Fruit fly (Drosophila melanogaster) whole organism, prepupa: ENCODE data around the gene CG1983.

Experiments used
- CG10631 ChIP-seq: fragments of 200-800 bp; sonication (Bioruptor generic); optimal IDR thresholded peaks from 2 replicates; lab custom pipeline; 2016; ENCODE audit warnings: missing biosample characterization, missing genetic modification characterization
- CG11762 ChIP-seq: fragments of 200-800 bp; sonication (Bioruptor generic); optimal IDR thresholded peaks from 3 replicates; lab custom pipeline; 2016; ENCODE audit warnings: missing biosample characterization, missing genetic modification characterization; ENCODE audit not compliant: insufficient read depth
- CG11902 ChIP-seq: fragments of 200-800 bp; sonication (Bioruptor generic); optimal IDR thresholded peaks from 3 replicates; lab custom pipeline; 2016; ENCODE audit warnings: missing biosample characterization, missing genetic modification characterization
- CG15336 ChIP-seq: fragments of 200-800 bp; sonication (Bioruptor generic); IDR thresholded peaks from 2 replicates; pipeline ENCODE4 v1.3.6; 2022; ENCODE audit warnings: missing biosample characterization, missing genetic modification characterization
- CG16779 ChIP-seq: fragments of 200-800 bp; sonication (Bioruptor generic); optimal IDR thresholded peaks from 3 replicates; lab custom pipeline; 2017; ENCODE audit warnings: missing biosample characterization, mild to moderate bottlenecking, missing genetic modification characterization
- CG3032 ChIP-seq: fragments of 200-800 bp; optimal IDR thresholded peaks from 2 replicates; lab custom pipeline; 2019; ENCODE audit warnings: missing biosample characterization, mild to moderate bottlenecking, missing genetic modification characterization, moderate library complexity
- CG31627 ChIP-seq: fragments of 200-800 bp; sonication (Bioruptor generic); optimal IDR thresholded peaks from 3 replicates; lab custom pipeline; 2016; ENCODE audit warnings: missing biosample characterization, missing genetic modification characterization
- CG32006 ChIP-seq: fragments of 200-800 bp; sonication (Bioruptor generic); optimal IDR thresholded peaks from 3 replicates; lab custom pipeline; 2017; ENCODE audit warnings: missing biosample characterization, mild to moderate bottlenecking, missing genetic modification characterization
- CG3919 ChIP-seq: fragments of 200-800 bp; sonication (Bioruptor generic); optimal IDR thresholded peaks from 3 replicates; lab custom pipeline; 2016; ENCODE audit warnings: missing biosample characterization, missing genetic modification characterization
- CG6792 ChIP-seq: fragments of 200-800 bp; sonication (Bioruptor generic); optimal IDR thresholded peaks from 3 replicates; lab custom pipeline; 2016; ENCODE audit warnings: missing biosample characterization, missing genetic modification characterization
- CG6808 ChIP-seq: fragments of 200-800 bp; sonication (Bioruptor generic); optimal IDR thresholded peaks from 3 replicates; lab custom pipeline; 2017; ENCODE audit warnings: missing biosample characterization, missing genetic modification characterization, mild to moderate bottlenecking, moderate library complexity, missing genetic modification reagents
- CG6854 ChIP-seq: fragments of 200-800 bp; sonication (Bioruptor generic); optimal IDR thresholded peaks from 2 replicates; lab custom pipeline; 2017; ENCODE audit warnings: missing biosample characterization, mild to moderate bottlenecking, missing genetic modification characterization
- CG7368 ChIP-seq: fragments of 200-800 bp; sonication (Bioruptor generic); optimal IDR thresholded peaks from 3 replicates; lab custom pipeline; 2016; ENCODE audit warnings: missing biosample characterization, missing genetic modification characterization
- CG8119 ChIP-seq: fragments of 200-800 bp; sonication (Bioruptor generic); IDR thresholded peaks from 3 replicates; pipeline ENCODE4 v1.3.6; 2022; ENCODE audit warnings: missing biosample characterization, missing genetic modification characterization
- CG8319 ChIP-seq: fragments of 200-800 bp; sonication (Bioruptor generic); optimal IDR thresholded peaks from 3 replicates; lab custom pipeline; 2016; ENCODE audit warnings: missing biosample characterization, missing genetic modification characterization
- CG9139 ChIP-seq: fragments of 200-800 bp; sonication (Bioruptor generic); optimal IDR thresholded peaks from 3 replicates; lab custom pipeline; 2017; ENCODE audit warnings: missing biosample characterization, mild to moderate bottlenecking, missing genetic modification characterization
- Eip75B ChIP-seq: fragments of 200-800 bp; sonication (Bioruptor generic); optimal IDR thresholded peaks from 3 replicates; lab custom pipeline; 2016; ENCODE audit warnings: missing biosample characterization, missing genetic modification characterization
- Eip78C ChIP-seq: fragments of 200-800 bp; sonication (Bioruptor generic); peaks from one replicate; lab custom pipeline; 2016; ENCODE audit warnings: missing biosample characterization, missing genetic modification characterization
- Eip93F ChIP-seq: fragments of 200-800 bp; sonication (Bioruptor generic); optimal IDR thresholded peaks from 2 replicates; lab custom pipeline; 2016; ENCODE audit warnings: missing biosample characterization, mild to moderate bottlenecking, missing genetic modification characterization
- Gug ChIP-seq: fragments of 200-800 bp; sonication (Bioruptor generic); IDR thresholded peaks from 2 replicates; pipeline ENCODE4 v1.3.6; 2022; ENCODE audit warnings: missing biosample characterization, missing genetic modification characterization
- Hr39 ChIP-seq: fragments of 200-800 bp; sonication (Bioruptor generic); optimal IDR thresholded peaks from 2 replicates; lab custom pipeline; 2016; ENCODE audit warnings: missing biosample characterization, missing genetic modification characterization
- Hr4 ChIP-seq: fragments of 200-800 bp; sonication (Bioruptor generic); optimal IDR thresholded peaks from 3 replicates; lab custom pipeline; 2016; ENCODE audit warnings: missing biosample characterization, missing genetic modification characterization
- Met ChIP-seq: fragments of 200-800 bp; sonication (Bioruptor generic); optimal IDR thresholded peaks from 3 replicates; lab custom pipeline; 2016; ENCODE audit warnings: missing biosample characterization, missing genetic modification characterization
- acj6 ChIP-seq: fragments of 200-800 bp; sonication (Bioruptor generic); optimal IDR thresholded peaks from 3 replicates; lab custom pipeline; 2016; ENCODE audit warnings: missing biosample characterization, missing genetic modification characterization
- cyc ChIP-seq: fragments of 200-800 bp; sonication (Bioruptor generic); optimal IDR thresholded peaks from 3 replicates; lab custom pipeline; 2016; ENCODE audit warnings: missing biosample characterization, missing genetic modification characterization
- dac ChIP-seq: fragments of 200-800 bp; sonication (Bioruptor generic); optimal IDR thresholded peaks from 2 replicates; lab custom pipeline; 2017; ENCODE audit warnings: missing biosample characterization, mild to moderate bottlenecking, missing genetic modification characterization
- dsx ChIP-seq: fragments of 200-800 bp; optimal IDR thresholded peaks from 3 replicates; lab custom pipeline; 2019; ENCODE audit warnings: missing biosample characterization, mild to moderate bottlenecking, missing genetic modification characterization, moderate library complexity; ENCODE audit not compliant: poor library complexity, severe bottlenecking
- eg ChIP-seq: fragments of 200-800 bp; sonication (Bioruptor generic); IDR thresholded peaks from 3 replicates; pipeline ENCODE4 v1.3.6; 2022; ENCODE audit warnings: missing biosample characterization, missing genetic modification characterization
- fd59A ChIP-seq: fragments of 200-800 bp; sonication (Bioruptor generic); optimal IDR thresholded peaks from 2 replicates; lab custom pipeline; 2017; ENCODE audit warnings: missing biosample characterization, mild to moderate bottlenecking, missing genetic modification characterization, missing genetic modification reagents
- fd85E ChIP-seq: fragments of 200-800 bp; sonication (Bioruptor generic); optimal IDR thresholded peaks from 3 replicates; lab custom pipeline; 2016; ENCODE audit warnings: missing biosample characterization, missing genetic modification characterization
- lz ChIP-seq: fragments of 200-800 bp; sonication (Bioruptor generic); optimal IDR thresholded peaks from 3 replicates; lab custom pipeline; 2016; ENCODE audit warnings: missing biosample characterization, missing genetic modification characterization
- net ChIP-seq: fragments of 200-800 bp; sonication (Bioruptor generic); optimal IDR thresholded peaks from 3 replicates; lab custom pipeline; 2016; ENCODE audit warnings: missing biosample characterization, missing genetic modification characterization
- pdm3 ChIP-seq: fragments of 200-800 bp; sonication (Bioruptor generic); optimal IDR thresholded peaks from 3 replicates; lab custom pipeline; 2016; ENCODE audit warnings: missing biosample characterization, missing genetic modification characterization
- salr ChIP-seq, 2 experiments: fragments of 200-800 bp; sonication (Bioruptor generic); optimal IDR thresholded peaks; 3 replicates each; lab custom pipeline; 2016 to 2018; ENCODE audit warnings: missing biosample characterization in 2 of 2, missing genetic modification characterization in 2 of 2, mild to moderate bottlenecking in 1 of 2
- spab ChIP-seq: fragments of 200-800 bp; sonication (Bioruptor generic); optimal IDR thresholded peaks from 2 replicates; lab custom pipeline; 2017; ENCODE audit warnings: missing biosample characterization, mild to moderate bottlenecking, missing genetic modification characterization, missing genetic modification reagents
- svp ChIP-seq: fragments of 200-800 bp; sonication (Bioruptor generic); peaks from one replicate; lab custom pipeline; 2016; ENCODE audit warnings: missing biosample characterization, missing genetic modification characterization
- topi ChIP-seq: fragments of 200-800 bp; sonication (Bioruptor generic); optimal IDR thresholded peaks from 3 replicates; lab custom pipeline; 2016; ENCODE audit warnings: missing biosample characterization, missing genetic modification characterization

CG1983 gene

DNA sequence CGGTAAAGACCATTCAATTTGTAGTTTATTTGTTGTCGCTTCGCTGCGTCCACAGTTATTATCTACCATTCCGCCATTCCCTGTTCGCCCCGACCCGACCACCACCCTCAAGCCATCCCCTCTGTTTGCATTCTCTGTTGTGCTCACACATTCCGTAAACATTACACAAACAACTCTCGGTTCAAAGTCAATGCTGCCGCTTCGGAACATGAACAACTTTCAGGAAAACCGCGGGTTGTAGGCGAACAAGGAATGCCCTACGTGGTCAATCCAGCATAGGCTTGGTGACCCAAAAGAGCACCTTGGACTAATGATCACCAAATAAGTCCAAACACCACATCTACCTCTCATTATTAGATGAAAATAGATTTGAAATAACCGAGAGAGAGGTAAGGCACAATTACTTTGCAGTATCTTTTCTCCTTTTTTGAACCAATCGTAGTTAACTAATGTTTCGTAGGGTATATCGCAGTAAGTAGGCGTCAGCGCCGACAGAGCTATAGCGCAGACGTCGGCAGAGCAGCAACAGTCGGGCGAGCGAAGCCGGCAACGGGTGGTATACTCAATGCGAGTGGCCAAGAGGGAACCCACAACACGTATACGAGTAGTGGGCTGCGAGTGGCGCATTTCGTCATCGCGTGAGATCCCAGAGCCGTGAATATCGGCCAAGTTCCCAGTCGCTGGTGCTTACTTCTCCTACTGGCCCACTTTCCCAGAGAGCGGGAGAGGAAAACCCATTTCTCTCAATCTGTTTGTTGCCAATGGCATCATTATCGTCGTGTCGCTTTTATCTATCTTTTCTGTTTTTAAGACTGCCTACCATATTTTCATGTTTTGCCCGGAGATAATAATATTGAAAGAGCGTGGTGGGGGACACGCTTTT lies 25.8 kb upstream of the CG1983 start (continued):
- TF ChIP-seq fd59A (GFP tag; lab: Kevin White, UChicago) = peak; percentile 42
- no peak for TF ChIP-seq CG6854
- TF ChIP-seq CG16779 (tag; lab: Kevin White, UChicago) = peak; percentile 67
- TF ChIP-seq topi = peak; percentile 59
- TF ChIP-seq pdm3 = peak; percentile 69
- TF ChIP-seq Hr39 = peak; percentile 40
- TF ChIP-seq CG32006 (GFP tag; lab: Kevin White, UChicago) = peak; percentile 85
- TF ChIP-seq CG8319 = peak; percentile 67
- peak; percentile 65 for TF ChIP-seq Met
- peak; percentile 70 for TF ChIP-seq CG7368 (GFP tag; lab: Kevin White, UChicago)
- TF ChIP-seq cyc (GFP tag; lab: Kevin White, UChicago) = peak; percentile 48
- 0 out of 2 replicates have a peak, but pooled peaks have one; percentile 32 for TF ChIP-seq Gug (GFP tag; lab: Robert Waterston, UW)
- TF ChIP-seq CG11762 (GFP tag; lab: Kevin White, UChicago) = peak; percentile 72
- peak; percentile 79 for TF ChIP-seq Eip75B (GFP tag; lab: Kevin White, UChicago)

- TF ChIP-seq net = no peak
- no peak for TF ChIP-seq spab (GFP tag; lab: Kevin White, UChicago)
- no peak for TF ChIP-seq acj6 (GFP tag; lab: Kevin White, UChicago)
- no peak for TF ChIP-seq salr (GFP tag; optimal IDR thresholded peaks at IDR 0.05; lab: Kevin White, UChicago)
- TF ChIP-seq Eip78C (GFP tag; lab: Kevin White, UChicago) = no peak
- no peak for TF ChIP-seq CG8119 (GFP tag; lab: Robert Waterston, UW)
- no peak for TF ChIP-seq fd85E
- no peak for TF ChIP-seq CG6808
- no peak for TF ChIP-seq CG3032 (tag; lab: Kevin White, UChicago)
- no peak for TF ChIP-seq Eip93F
- TF ChIP-seq svp = no peak
- TF ChIP-seq lz (GFP tag; lab: Kevin White, UChicago) = no peak
- no peak for TF ChIP-seq CG6792 (GFP tag; lab: Kevin White, UChicago)
- TF ChIP-seq pdm3 = no peak
- TF ChIP-seq fd59A (GFP tag; lab: Kevin White, UChicago) = no peak
- TF ChIP-seq dsx = no peak
These were observed 25.3 kb upstream of the CG1983 start, which contains the start of gene CG9743 for dm6 chr3R:30202898-30203103. CG9743 (minus strand) TSS chr3R:30202998.

DNA sequence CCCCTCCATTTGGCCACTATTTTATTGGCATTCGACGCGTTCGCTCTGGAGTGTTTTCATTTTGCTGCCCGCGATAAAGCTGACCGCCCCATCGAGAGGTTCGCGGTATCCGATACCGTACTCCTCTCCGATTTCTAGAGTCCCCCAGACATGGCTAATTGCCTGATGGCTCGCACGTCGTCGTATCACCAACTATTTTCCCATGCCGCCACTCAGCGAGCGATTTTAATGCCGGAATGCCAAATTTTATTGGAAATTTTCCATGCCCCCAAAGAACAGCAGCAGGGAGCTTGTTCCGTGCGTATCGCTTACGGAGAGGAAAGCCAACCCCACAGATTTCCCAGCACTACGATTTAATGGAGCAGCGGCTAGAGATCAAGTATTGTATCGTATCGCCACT lies 23.6 kb upstream of the CG1983 start:
- TF ChIP-seq CG32006 (GFP tag; lab: Kevin White, UChicago) (no peak), Eip75B (GFP tag; lab: Kevin White, UChicago) (no peak), CG3919 (GFP tag; lab: Kevin White, UChicago) (no peak), CG10631 (no peak), dac (GFP tag; lab: Kevin White, UChicago) (no peak), Met (no peak), eg (GFP tag; lab: Robert Waterston, UW) (no peak), CG7368 (GFP tag; lab: Kevin White, UChicago) (no peak), CG9139 (GFP tag; lab: Kevin White, UChicago) (no peak), CG15336 (GFP tag; lab: Robert Waterston, UW) (no peak), CG11902 (GFP tag; lab: Kevin White, UChicago) (no peak), net (no peak), CG11762 (GFP tag; lab: Kevin White, UChicago) (no peak), CG8319 (no peak), Hr4 (GFP tag; lab: Kevin White, UChicago) (no peak), Eip93F (no peak), dsx (no peak), CG31627 (GFP tag; lab: Kevin White, UChicago) (no peak), CG16779 (tag; lab: Kevin White, UChicago) (no peak)
